Fruit fly (Drosophila melanogaster): ENCODE measurements around the gene COX7A.

COX7A gene

DNA sequence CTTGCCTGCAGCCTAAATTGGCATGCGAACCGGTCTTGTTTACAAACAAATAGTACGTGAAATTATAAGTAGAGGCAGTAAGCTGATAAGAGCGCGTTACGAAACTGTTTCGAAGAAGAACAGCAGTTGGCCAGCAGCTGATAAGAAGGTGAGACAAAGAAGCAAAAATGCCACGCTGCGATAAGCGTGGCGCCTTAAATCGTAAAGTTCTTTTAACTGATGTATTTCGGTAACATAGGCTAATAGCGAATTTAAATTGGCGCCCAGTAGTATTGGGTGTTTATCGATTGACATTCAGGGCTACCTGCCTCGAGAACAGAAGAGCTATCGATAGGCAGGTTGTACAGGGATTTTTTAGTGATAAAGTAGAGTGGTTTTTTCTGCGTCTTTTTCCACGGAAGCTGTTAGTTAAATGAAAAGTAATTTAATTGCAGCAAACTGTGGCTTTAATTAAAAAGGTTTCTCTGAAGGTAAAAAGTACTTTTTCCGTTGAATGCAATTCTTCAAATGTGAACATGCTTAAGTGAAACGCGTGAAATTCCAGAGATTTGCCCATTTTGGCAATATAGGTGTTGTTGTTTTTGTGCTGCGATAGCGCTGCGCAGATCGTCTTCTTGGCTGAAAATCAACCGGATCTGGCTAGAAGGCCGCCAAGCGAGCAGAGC, 15.9 kb upstream of the COX7A start, which contains the start of gene stck (continued):
- TF ChIP-seq Ptx1 (GFP tag; IDR thresholded peaks at IDR 0.05) (no peak), CG7928 (GFP tag; optimal IDR thresholded peaks at IDR 0.05) (peak; percentile 96), Sry-β (GFP tag; optimal IDR thresholded peaks at IDR 0.05) (peak; percentile 97), CG10147 (GFP tag; optimal IDR thresholded peaks at IDR 0.05) (no peak), CG9437 (GFP tag; optimal IDR thresholded peaks at IDR 0.05) (no peak), ab (GFP tag; optimal IDR thresholded peaks at IDR 0.05) (no peak), Dp (GFP tag; optimal IDR thresholded peaks at IDR 0.05) (peak; percentile 94), Mes4 (GFP tag; optimal IDR thresholded peaks at IDR 0.05) (no peak), cas (GFP tag; IDR thresholded peaks at IDR 0.05) (no peak), Doc3 (GFP tag; IDR thresholded peaks at IDR 0.05; ENCODE audit: partially characterized antibody) (0 out of 3 replicates have a peak, but pooled peaks have one; percentile 26), CG18011 (GFP tag; optimal IDR thresholded peaks at IDR 0.05) (no peak), lola (GFP tag; optimal IDR thresholded peaks at IDR 0.05) (no peak), ara (GFP tag; IDR thresholded peaks at IDR 0.05) (no peak), hkb (optimal IDR thresholded peaks at IDR 0.05) (peak; percentile 63), hkb (GFP tag; IDR thresholded peaks at IDR 0.05) (no peak), hth (optimal IDR thresholded peaks at IDR 0.05) (no peak), Fer2 (tag; optimal IDR thresholded peaks at IDR 0.05) (no peak), CG18599 (GFP tag; optimal IDR thresholded peaks at IDR 0.05) (no peak), salm (tag; optimal IDR thresholded peaks at IDR 0.05) (no peak), CG4424 (GFP tag; optimal IDR thresholded peaks at IDR 0.05) (no peak), gfzf (GFP tag; optimal IDR thresholded peaks at IDR 0.05) (peak; percentile 94), klu (GFP tag; IDR thresholded peaks at IDR 0.05) (no peak), Med (GFP tag) (peak; percentile 64), jing (GFP tag; optimal IDR thresholded peaks at IDR 0.05) (no peak), dysf (GFP tag; IDR thresholded peaks at IDR 0.05) (no peak), CG1529 (GFP tag; optimal IDR thresholded peaks at IDR 0.05) (no peak), Adf1 (GFP tag; IDR thresholded peaks at IDR 0.05) (no peak), Aef1 (GFP tag; IDR thresholded peaks at IDR 0.05) (0 out of 3 replicates have a peak, but pooled peaks have one; percentile 30), CG34376 (GFP tag; optimal IDR thresholded peaks at IDR 0.05) (peak; percentile 81), Sox100B (GFP tag; optimal IDR thresholded peaks at IDR 0.05) (no peak), lbe (GFP tag; optimal IDR thresholded peaks at IDR 0.05) (no peak), CHES-1-like (GFP tag; optimal IDR thresholded peaks at IDR 0.05) (no peak), CG9215 (GFP tag; IDR thresholded peaks at IDR 0.05) (no peak), CG7372 (GFP tag; IDR thresholded peaks at IDR 0.05) (no peak), CG7963 (GFP tag; IDR thresholded peaks at IDR 0.05; ENCODE audit: partially characterized antibody) (peak; percentile 74; the same call in 2 of the 3 replicates), zen (tag; optimal IDR thresholded peaks at IDR 0.05) (peak; percentile 14), CG5180 (GFP tag; optimal IDR thresholded peaks at IDR 0.05) (no peak), ro (GFP tag; IDR thresholded peaks at IDR 0.05) (no peak), CG12659 (GFP tag; optimal IDR thresholded peaks at IDR 0.05) (peak; percentile 27), CG15696 (tag; optimal IDR thresholded peaks at IDR 0.05) (no peak), CG3281 (GFP tag; optimal IDR thresholded peaks at IDR 0.05) (no peak), CG14014 (GFP tag; IDR thresholded peaks at IDR 0.05) (no peak), usp (GFP tag; optimal IDR thresholded peaks at IDR 0.05) (no peak), kay (GFP tag; optimal IDR thresholded peaks at IDR 0.05) (no peak), ems (GFP tag; optimal IDR thresholded peaks at IDR 0.05) (no peak), Ssrp (tag; optimal IDR thresholded peaks at IDR 0.05) (no peak), dimm (GFP tag; IDR thresholded peaks at IDR 0.05) (no peak), kah (GFP tag; optimal IDR thresholded peaks at IDR 0.05) (no peak), CG30020 (tag; optimal IDR thresholded peaks at IDR 0.05) (peak; percentile 43), emc (GFP tag; optimal IDR thresholded peaks at IDR 0.05) (no peak)
